Fruit fly (Drosophila melanogaster): ENCODE data around the gene cold.

The cold gene

dm6 chr2L:602439-602879 is 28.4 kb downstream of the cold start, which contains the start of gene CG13689:
CG13689 (plus strand) TSS chr2L:602813.
- TF ChIP-seq CTCF (optimal IDR thresholded peaks at IDR 0.05) (peak; percentile 76 to 95), CG8478 (optimal IDR thresholded peaks at IDR 0.05) (no peak)

dm6 chr2L:604060-604459 is 30.0 kb downstream of the cold start:
- TF ChIP-seq CG8478 (optimal IDR thresholded peaks at IDR 0.05): no peak

- TF ChIP-seq CTCF (optimal IDR thresholded peaks at IDR 0.05) (no peak), CG8478 (optimal IDR thresholded peaks at IDR 0.05) (no peak)
Observed at dm6 chr2L:606165-606564, 32.1 kb downstream of the cold start.

- no peak for TF ChIP-seq CTCF (optimal IDR thresholded peaks at IDR 0.05)
- TF ChIP-seq CG8478 (optimal IDR thresholded peaks at IDR 0.05): no peak
Observed at dm6 chr2L:606952-607351, 32.9 kb downstream of the cold start.

- TF ChIP-seq CG8478 (optimal IDR thresholded peaks at IDR 0.05) (no peak), CTCF (optimal IDR thresholded peaks at IDR 0.05) (no peak)
Observed at dm6 chr2L:608143-608542, 34.1 kb downstream of the cold start.

dm6 chr2L:609497-609896 is 35.4 kb downstream of the cold start:
- TF ChIP-seq CG8478 (optimal IDR thresholded peaks at IDR 0.05) (no peak), CTCF (optimal IDR thresholded peaks at IDR 0.05) (no peak)

dm6 chr2L:612778-613177 is 38.7 kb downstream of the cold start:
- TF ChIP-seq CTCF (optimal IDR thresholded peaks at IDR 0.05): no peak

dm6 chr2L:615023-615422 is 40.9 kb downstream of the cold start:
- TF ChIP-seq CTCF (optimal IDR thresholded peaks at IDR 0.05) (no peak), CG8478 (optimal IDR thresholded peaks at IDR 0.05) (no peak)

dm6 chr2L:619739-620138 is 45.6 kb downstream of the cold start:
- no peak for TF ChIP-seq CG8478 (optimal IDR thresholded peaks at IDR 0.05)
- TF ChIP-seq CTCF (optimal IDR thresholded peaks at IDR 0.05): no peak

- TF ChIP-seq CG8478 (optimal IDR thresholded peaks at IDR 0.05): no peak
- TF ChIP-seq CTCF (optimal IDR thresholded peaks at IDR 0.05): no peak
Observed at dm6 chr2L:621101-621500, 47.0 kb downstream of the cold start, which contains the start of gene lectin-21Cb. lectin-21Cb (minus strand) TSS chr2L:621201.

- TF ChIP-seq CTCF (optimal IDR thresholded peaks at IDR 0.05) (no peak), CG8478 (optimal IDR thresholded peaks at IDR 0.05) (no peak)
Observed at dm6 chr2L:623210-623873, 49.3 kb downstream of the cold start.

dm6 chr2L:624317-624716 is 50.2 kb downstream of the cold start, which contains the start of gene lectin-21Ca:
lectin-21Ca (plus strand) TSS chr2L:624617.
- TF ChIP-seq CG8478 (optimal IDR thresholded peaks at IDR 0.05): no peak
- no peak for TF ChIP-seq CTCF (optimal IDR thresholded peaks at IDR 0.05)

Data from S2 (cell line).